Fruit fly (Drosophila melanogaster): ENCODE measurements around the gene fax.

DNA sequence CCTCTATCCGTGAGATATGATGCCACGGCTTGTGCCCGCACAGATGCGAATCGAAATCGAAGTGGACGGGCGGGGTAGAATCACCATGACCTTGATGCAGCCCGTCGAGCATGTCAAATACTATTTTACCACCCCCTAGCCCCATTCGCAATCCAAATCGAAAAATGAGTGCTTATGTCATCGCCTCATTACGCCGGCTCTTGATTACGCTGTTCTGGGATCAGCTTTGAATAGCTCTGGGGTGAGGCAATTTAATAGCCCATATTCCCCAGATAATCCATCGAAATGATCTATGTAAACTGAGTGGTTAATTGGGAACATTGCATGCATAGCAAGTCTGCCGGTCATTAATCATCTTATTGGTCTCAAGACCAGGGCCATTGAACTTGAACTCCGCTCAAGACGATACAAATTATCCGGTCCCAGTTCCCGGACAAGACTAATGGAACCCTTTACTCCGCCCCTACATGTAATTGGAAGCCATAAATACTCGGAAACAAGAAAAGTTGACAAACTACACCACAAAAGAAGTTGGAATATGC is 54.4 kb downstream of the fax start:
- TF ChIP-seq mirr (GFP tag; optimal IDR thresholded peaks at IDR 0.05) (no peak), ERR (GFP tag; optimal IDR thresholded peaks at IDR 0.05) (no peak), CG10431 (GFP tag; optimal IDR thresholded peaks at IDR 0.05) (no peak), Fer1 (GFP tag; optimal IDR thresholded peaks at IDR 0.05) (no peak), CG2875 (GFP tag; optimal IDR thresholded peaks at IDR 0.05) (no peak)

Data from whole organism, embryonic.